Worm (Caenorhabditis elegans) whole organism, L4/young adult: ENCODE results near the gene F35D2.6.

Source experiments
- dao-5 ChIP-seq: sonication (generic microtip); optimal IDR thresholded peaks from 2 replicates; lab custom pipeline; 2016; ENCODE audit warnings: missing genotype, missing genetic modification characterization, moderate library complexity, missing compliant biosample characterization
- him-1 ChIP-seq: sonication (generic microtip); optimal IDR thresholded peaks from 2 replicates; lab custom pipeline; 2016; ENCODE audit warnings: missing genotype, missing genetic modification reagents, missing genetic modification characterization, missing compliant biosample characterization

ce11 chrII:7548044-7548443 is 29.5 kb upstream of the F35D2.6 start, which contains the start of gene fbxa-224:
- TF ChIP-seq him-1 (tag; lab: Kevin White, UChicago) = no peak
- no peak for TF ChIP-seq dao-5
